Fruit fly (Drosophila melanogaster) whole organism, embryonic: Measurements from ENCODE around the gene cher.

Experiments
- BtbVII ChIP-seq: fragments of 200-800 bp; sonication (Bioruptor generic); optimal IDR thresholded peaks from 3 replicates; lab custom pipeline; 2017; ENCODE audit warnings: missing biosample characterization, mild to moderate bottlenecking, missing genetic modification characterization
- CG10431 ChIP-seq: fragments of 200-800 bp; sonication (Bioruptor generic); optimal IDR thresholded peaks from 3 replicates; lab custom pipeline; 2018; ENCODE audit warnings: missing biosample characterization, mild to moderate bottlenecking, missing genetic modification characterization
- CG11456 ChIP-seq: fragments of 200-800 bp; sonication (Bioruptor generic); IDR thresholded peaks from 3 replicates; pipeline ENCODE4 v1.3.6; 2022; ENCODE audit warnings: missing biosample characterization, missing genetic modification characterization
- CG13123 ChIP-seq: fragments of 200-800 bp; sonication (Bioruptor generic); optimal IDR thresholded peaks from 2 replicates; lab custom pipeline; 2016; ENCODE audit warnings: missing biosample characterization, missing genetic modification characterization
- CG13296 ChIP-seq: fragments of 200-800 bp; sonication (Bioruptor generic); optimal IDR thresholded peaks from 3 replicates; lab custom pipeline; 2018; ENCODE audit warnings: missing biosample characterization, mild to moderate bottlenecking, missing genetic modification characterization
- CG14014 ChIP-seq: fragments of 200-800 bp; sonication (Bioruptor generic); IDR thresholded peaks from 2 replicates; pipeline ENCODE4 v1.3.6; 2022; ENCODE audit warnings: missing biosample characterization, missing genetic modification characterization
- CG14050 ChIP-seq: fragments of 200-800 bp; sonication (Bioruptor generic); IDR thresholded peaks from 3 replicates; pipeline ENCODE4 v1.3.6; 2022; ENCODE audit warnings: missing biosample characterization, missing genetic modification characterization
- CG17802 ChIP-seq: fragments of 200-800 bp; sonication (Bioruptor generic); optimal IDR thresholded peaks from 2 replicates; lab custom pipeline; 2018; ENCODE audit warnings: missing biosample characterization, mild to moderate bottlenecking, missing genetic modification characterization, moderate library complexity
- CG18599 ChIP-seq: fragments of 200-800 bp; sonication (Bioruptor generic); optimal IDR thresholded peaks from 3 replicates; lab custom pipeline; 2017; ENCODE audit warnings: missing biosample characterization, missing genetic modification characterization, mild to moderate bottlenecking, moderate library complexity, missing genetic modification reagents
- CG18764 ChIP-seq: fragments of 200-800 bp; sonication (Bioruptor generic); optimal IDR thresholded peaks from 3 replicates; lab custom pipeline; 2016; ENCODE audit warnings: missing biosample characterization, missing genetic modification characterization
- CG2712 ChIP-seq: fragments of 200-800 bp; optimal IDR thresholded peaks from 3 replicates; lab custom pipeline; 2019; ENCODE audit warnings: missing biosample characterization, mild to moderate bottlenecking, missing genetic modification characterization, moderate library complexity
- CG31388 ChIP-seq: fragments of 200-800 bp; sonication (Bioruptor generic); optimal IDR thresholded peaks from 2 replicates; lab custom pipeline; 2016; ENCODE audit warnings: missing biosample characterization, missing genetic modification characterization
- CG33557 ChIP-seq: fragments of 200-800 bp; sonication (Bioruptor generic); optimal IDR thresholded peaks from 2 replicates; lab custom pipeline; 2019; ENCODE audit warnings: missing biosample characterization, mild to moderate bottlenecking, missing genetic modification characterization, moderate library complexity
- CG3847 ChIP-seq: fragments of 200-800 bp; sonication (Bioruptor generic); IDR thresholded peaks from 2 replicates; pipeline ENCODE4 v1.3.6; 2022; ENCODE audit warnings: missing biosample characterization, missing genetic modification characterization
- CG7987 ChIP-seq: fragments of 200-800 bp; sonication (Bioruptor generic); optimal IDR thresholded peaks from 2 replicates; lab custom pipeline; 2018; ENCODE audit warnings: missing biosample characterization, mild to moderate bottlenecking, missing genetic modification characterization, moderate library complexity
- CG8765 ChIP-seq: fragments of 200-800 bp; sonication (Bioruptor generic); IDR thresholded peaks from 2 replicates; pipeline ENCODE4 v1.3.6; 2022; ENCODE audit warnings: missing biosample characterization, missing genetic modification characterization
- CG9932 ChIP-seq: fragments of 200-800 bp; sonication (Bioruptor generic); IDR thresholded peaks from 2 replicates; pipeline ENCODE4 v1.3.6; 2022; ENCODE audit warnings: missing biosample characterization, missing genetic modification characterization
- Dad ChIP-seq: fragments of 200-800 bp; sonication (Bioruptor generic); optimal IDR thresholded peaks from 3 replicates; lab custom pipeline; 2016; ENCODE audit warnings: missing biosample characterization, missing genetic modification characterization
- Dbx ChIP-seq: fragments of 200-800 bp; sonication (Bioruptor generic); IDR thresholded peaks from 3 replicates; pipeline ENCODE4 v1.3.6; 2022; ENCODE audit warnings: missing biosample characterization, missing genetic modification characterization
- Dek ChIP-seq: fragments of 200-800 bp; sonication (Bioruptor generic); optimal IDR thresholded peaks from 3 replicates; lab custom pipeline; 2019; ENCODE audit warnings: missing biosample characterization, mild to moderate bottlenecking, missing genetic modification characterization, moderate library complexity
- Dip2 ChIP-seq: fragments of 200-800 bp; sonication (Bioruptor generic); IDR thresholded peaks from 2 replicates; pipeline ENCODE4 v1.3.6; 2022; ENCODE audit warnings: missing biosample characterization, missing genetic modification characterization
- Dip3 ChIP-seq: fragments of 200-800 bp; sonication (Bioruptor generic); optimal IDR thresholded peaks from 3 replicates; lab custom pipeline; 2016; ENCODE audit warnings: missing biosample characterization, missing genetic modification characterization
- Gsc ChIP-seq: fragments of 200-800 bp; sonication (Bioruptor generic); IDR thresholded peaks from 2 replicates; pipeline ENCODE4 v1.3.6; 2022; ENCODE audit warnings: missing biosample characterization, missing genetic modification characterization
- H15 ChIP-seq: fragments of 200-800 bp; sonication (Bioruptor generic); IDR thresholded peaks from 3 replicates; pipeline ENCODE4 v1.3.6; 2022; ENCODE audit warnings: missing biosample characterization, missing genetic modification characterization
- HLH54F ChIP-seq: fragments of 200-800 bp; sonication (Bioruptor generic); optimal IDR thresholded peaks from 3 replicates; lab custom pipeline; 2016; ENCODE audit warnings: missing biosample characterization, missing genetic modification characterization
- Myb ChIP-seq: fragments of 200-800 bp; sonication (Bioruptor generic); optimal IDR thresholded peaks from 2 replicates; lab custom pipeline; 2016; ENCODE audit warnings: missing biosample characterization, missing genetic modification characterization
- NC2α ChIP-seq: fragments of 200-800 bp; sonication (Bioruptor generic); optimal IDR thresholded peaks from 2 replicates; lab custom pipeline; 2016; ENCODE audit warnings: missing biosample characterization, missing genetic modification characterization
- Oaz ChIP-seq: fragments of 200-800 bp; sonication (Bioruptor generic); IDR thresholded peaks from 2 replicates; pipeline ENCODE4 v1.3.6; 2022; ENCODE audit warnings: missing biosample characterization, missing genetic modification characterization
- Ptx1 ChIP-seq: fragments of 200-800 bp; sonication (Bioruptor generic); IDR thresholded peaks from 2 replicates; pipeline ENCODE4 v1.3.6; 2022; ENCODE audit warnings: missing biosample characterization, missing genetic modification characterization
- Usf ChIP-seq: fragments of 200-800 bp; sonication (Bioruptor generic); optimal IDR thresholded peaks from 2 replicates; lab custom pipeline; 2017; ENCODE audit warnings: missing genotype, missing biosample characterization, missing genetic modification characterization
- Xrp1 ChIP-seq: fragments of 200-800 bp; sonication (Bioruptor generic); IDR thresholded peaks from 2 replicates; pipeline ENCODE4 v1.3.6; 2022; ENCODE audit warnings: missing biosample characterization, missing genetic modification characterization
- al ChIP-seq: fragments of 200-800 bp; sonication (Bioruptor generic); IDR thresholded peaks from 2 replicates; pipeline ENCODE4 v1.3.6; 2022; ENCODE audit warnings: missing biosample characterization, missing genetic modification characterization
- bigmax ChIP-seq: fragments of 200-800 bp; sonication (Bioruptor generic); optimal IDR thresholded peaks from 2 replicates; lab custom pipeline; 2018; ENCODE audit warnings: missing biosample characterization, mild to moderate bottlenecking, missing genetic modification characterization
- ci ChIP-seq: fragments of 200-800 bp; sonication (Bioruptor generic); IDR thresholded peaks from 3 replicates; pipeline ENCODE4 v1.3.6; 2022; ENCODE audit warnings: missing biosample characterization, missing genetic modification characterization
- dimm ChIP-seq: fragments of 200-800 bp; sonication (Bioruptor generic); IDR thresholded peaks from 2 replicates; pipeline ENCODE4 v1.3.6; 2022; ENCODE audit warnings: missing biosample characterization, missing genetic modification characterization
- dmrt99B ChIP-seq: fragments of 200-800 bp; sonication (Bioruptor generic); optimal IDR thresholded peaks from 2 replicates; lab custom pipeline; 2018; ENCODE audit warnings: missing biosample characterization, mild to moderate bottlenecking, missing genetic modification characterization, moderate library complexity
- emc ChIP-seq: fragments of 200-800 bp; sonication (Bioruptor generic); optimal IDR thresholded peaks from 2 replicates; lab custom pipeline; 2016; ENCODE audit warnings: missing biosample characterization, missing genetic modification characterization
- gt ChIP-seq: fragments of 200-800 bp; sonication (Bioruptor generic); IDR thresholded peaks from 2 replicates; pipeline ENCODE4 v1.3.6; 2022; ENCODE audit warnings: missing biosample characterization, missing genetic modification characterization
- hbn ChIP-seq: fragments of 200-800 bp; sonication (Bioruptor generic); IDR thresholded peaks from 2 replicates; pipeline ENCODE4 v1.3.6; 2022; ENCODE audit warnings: missing biosample characterization, missing genetic modification characterization; ENCODE audit not compliant: partially characterized antibody
- lola ChIP-seq, 3 experiments: fragments of >200 bp in 2 of 3; fragments of 200-800 bp in 1 of 3; sonication (Bioruptor generic) in 1 of 3; optimal IDR thresholded peaks; 2 replicates each; lab custom pipeline; 2017 to 2019; ENCODE audit warnings: missing biosample characterization in 3 of 3, missing genetic modification characterization in 3 of 3, mild to moderate bottlenecking in 1 of 3, moderate library complexity in 1 of 3
- nerfin-1 ChIP-seq: fragments of 200-800 bp; sonication (Bioruptor generic); optimal IDR thresholded peaks from 3 replicates; lab custom pipeline; 2019; ENCODE audit warnings: missing biosample characterization, mild to moderate bottlenecking, missing genetic modification characterization, moderate library complexity
- pb ChIP-seq: fragments of 200-800 bp; sonication (Bioruptor generic); optimal IDR thresholded peaks from 3 replicates; lab custom pipeline; 2016; ENCODE audit warnings: missing biosample characterization, missing genetic modification characterization
- ro ChIP-seq: fragments of 200-800 bp; sonication (Bioruptor generic); IDR thresholded peaks from 2 replicates; pipeline ENCODE4 v1.3.6; 2022; ENCODE audit warnings: missing biosample characterization, missing genetic modification characterization
- scrt ChIP-seq: fragments of 200-800 bp; sonication (Bioruptor generic); optimal IDR thresholded peaks from 2 replicates; lab custom pipeline; 2018; ENCODE audit warnings: missing biosample characterization, mild to moderate bottlenecking, missing genetic modification characterization, moderate library complexity
- sens-2 ChIP-seq: fragments of 200-800 bp; sonication (Bioruptor generic); IDR thresholded peaks from 2 replicates; pipeline ENCODE4 v1.3.6; 2022; ENCODE audit warnings: missing biosample characterization, missing genetic modification characterization
- sqz ChIP-seq: fragments of 200-800 bp; sonication (Bioruptor generic); optimal IDR thresholded peaks from 3 replicates; lab custom pipeline; 2018; ENCODE audit warnings: missing biosample characterization, mild to moderate bottlenecking, missing genetic modification characterization
- tap ChIP-seq: fragments of 200-800 bp; optimal IDR thresholded peaks from 3 replicates; lab custom pipeline; 2019; ENCODE audit warnings: missing biosample characterization, mild to moderate bottlenecking, missing genetic modification characterization, moderate library complexity
- tup ChIP-seq: fragments of 200-800 bp; sonication (Bioruptor generic); optimal IDR thresholded peaks from 2 replicates; lab custom pipeline; 2016; ENCODE audit warnings: missing biosample characterization, mild to moderate bottlenecking, missing genetic modification characterization, moderate library complexity
- wor ChIP-seq: fragments of 200-800 bp; sonication (Bioruptor generic); IDR thresholded peaks from 2 replicates; pipeline ENCODE4 v1.3.6; 2022; ENCODE audit warnings: missing biosample characterization, missing genetic modification characterization
- yki ChIP-seq: fragments of >200 bp; optimal IDR thresholded peaks from 3 replicates; lab custom pipeline; 2018

cher gene

dm6 chr3R:17065018-17065784, 60.0 kb downstream of the cher start (continued):
- TF ChIP-seq hbn (peak; percentile 26; the same call in 1 of the 2 replicates), CG33557 (GFP tag; lab: Kevin White, UChicago) (peak; percentile 75), ro (GFP tag; lab: Robert Waterston, UW) (0 out of 2 replicates have a peak, but pooled peaks have one; percentile 12), pb (GFP tag; lab: Kevin White, UChicago) (peak; percentile 72), emc (GFP tag; lab: Kevin White, UChicago) (peak; percentile 71), sens-2 (GFP tag; lab: Robert Waterston, UW) (peak; percentile 70), ci (GFP tag; lab: Robert Waterston, UW) (peak; percentile 90), Dbx (GFP tag; lab: Robert Waterston, UW) (peak; percentile 73), al (GFP tag; lab: Robert Waterston, UW) (peak; percentile 75), CG14014 (peak; percentile 72), Xrp1 (peak; percentile 91), BtbVII (peak; percentile 91), NC2α (GFP tag; lab: Kevin White, UChicago) (peak; percentile 70), dimm (GFP tag; lab: Robert Waterston, UW) (peak; percentile 41; the same call in 1 of the 2 replicates), CG18764 (GFP tag; lab: Kevin White, UChicago) (peak; percentile 79), Myb (peak; percentile 76), bigmax (peak; percentile 5), sqz (GFP tag; lab: Kevin White, UChicago) (peak; percentile 93), Oaz (GFP tag; lab: Robert Waterston, UW) (peak; percentile 71), Gsc (GFP tag; lab: Robert Waterston, UW) (no peak), CG17802 (peak; percentile 81), CG13296 (peak; percentile 89), dmrt99B (tag; lab: Kevin White, UChicago) (peak; percentile 97), CG2712 (peak; percentile 96), nerfin-1 (peak; percentile 89), CG10431 (GFP tag; lab: Kevin White, UChicago) (peak; percentile 83), CG11456 (GFP tag; lab: Robert Waterston, UW) (peak; percentile 78), Dip2 (no peak), CG7987 (GFP tag; lab: Kevin White, UChicago) (peak; percentile 82), HLH54F (GFP tag; lab: Kevin White, UChicago) (peak; percentile 91), tup (GFP tag; lab: Kevin White, UChicago) (peak; percentile 43), Dip3 (GFP tag; lab: Kevin White, UChicago) (peak; percentile 93), CG13123 (GFP tag; lab: Kevin White, UChicago) (peak; percentile 80), CG9932 (GFP tag; lab: Robert Waterston, UW) (peak; percentile 86), CG8765 (GFP tag; lab: Robert Waterston, UW) (peak; percentile 55; the same call in 1 of the 2 replicates), yki (lab: Kevin White, UChicago) (no peak), Usf (GFP tag; lab: Kevin White, UChicago) (peak; percentile 82), tap (tag; lab: Kevin White, UChicago) (peak; percentile 94), CG3847 (GFP tag; lab: Robert Waterston, UW) (peak; percentile 85), Ptx1 (GFP tag; lab: Robert Waterston, UW) (peak; percentile 95), H15 (peak; percentile 90), scrt (GFP tag; lab: Kevin White, UChicago) (peak; percentile 91), CG31388 (GFP tag; lab: Kevin White, UChicago) (peak; percentile 75), Dad (GFP tag; lab: Kevin White, UChicago) (peak; percentile 96), wor (GFP tag; lab: Robert Waterston, UW) (peak; percentile 88), gt (0 out of 2 replicates have a peak, but pooled peaks have one; percentile 46), lola (GFP tag; optimal IDR thresholded peaks at IDR 0.05; lab: Kevin White, UChicago) (peak in 1 of 3 experiments; percentile 86), CG18599 (GFP tag; lab: Kevin White, UChicago) (peak; percentile 96), CG14050 (peak; percentile 84), Dek (tag; lab: Kevin White, UChicago) (peak; percentile 85)
